Worm (Caenorhabditis elegans) whole organism, mixed stage, embryonic: ENCODE results near the gene F11C1.10.

Source experiments
- bed-3 ChIP-seq: fragments of 200-800 bp; sonication (Bioruptor generic); optimal IDR thresholded peaks from 3 replicates; lab custom pipeline; 2018; ENCODE audit warnings: mild to moderate bottlenecking, missing genetic modification characterization, moderate library complexity, missing compliant biosample characterization
- blmp-1 ChIP-seq: fragments of 150-350 bp; optimal IDR thresholded peaks from 2 replicates; lab custom pipeline; 2014; ENCODE audit warnings: missing biosample characterization, missing genetic modification characterization
- ceh-39 ChIP-seq: fragments of 150-350 bp; optimal IDR thresholded peaks from 2 replicates; lab custom pipeline; 2014; ENCODE audit warnings: missing biosample characterization, missing genetic modification characterization
- ceh-43 ChIP-seq: fragments of 200-800 bp; sonication (Bioruptor generic); optimal IDR thresholded peaks from 2 replicates; lab custom pipeline; 2018; ENCODE audit warnings: mild to moderate bottlenecking, missing genetic modification characterization, moderate library complexity, missing compliant biosample characterization
- ceh-83 ChIP-seq: fragments of 200-800 bp; sonication (Bioruptor generic); optimal IDR thresholded peaks from 2 replicates; lab custom pipeline; 2018; ENCODE audit warnings: mild to moderate bottlenecking, missing genetic modification characterization, missing compliant biosample characterization
- ces-1 ChIP-seq: fragments of 150-350 bp; optimal IDR thresholded peaks from 2 replicates; lab custom pipeline; 2014; ENCODE audit warnings: missing biosample characterization, missing genetic modification reagents, missing genetic modification characterization
- cnd-1 ChIP-seq: fragments of 200-800 bp; sonication (Bioruptor generic); optimal IDR thresholded peaks from 2 replicates; lab custom pipeline; 2018; ENCODE audit warnings: mild to moderate bottlenecking, missing genetic modification characterization, missing compliant biosample characterization
- drap-1 ChIP-seq: fragments of 200-800 bp; sonication (Bioruptor generic); optimal IDR thresholded peaks from 3 replicates; lab custom pipeline; 2018; ENCODE audit warnings: mild to moderate bottlenecking, missing genetic modification characterization, missing compliant biosample characterization
- elt-1 ChIP-seq: sonication (generic microtip); optimal IDR thresholded peaks from 2 replicates; lab custom pipeline; 2017; ENCODE audit warnings: missing genetic modification characterization, mild to moderate bottlenecking, missing compliant biosample characterization, antibody characterized with exemption, moderate library complexity, borderline replicate concordance; ENCODE audit not compliant: insufficient read depth
- elt-3 ChIP-seq: fragments of 150-350 bp; optimal IDR thresholded peaks from 2 replicates; lab custom pipeline; 2014; ENCODE audit warnings: missing biosample characterization, missing genetic modification characterization
- flh-1 ChIP-seq: fragments of 200-800 bp; sonication (Bioruptor generic); optimal IDR thresholded peaks from 2 replicates; lab custom pipeline; 2018; ENCODE audit warnings: mild to moderate bottlenecking, missing genetic modification characterization, moderate library complexity, missing compliant biosample characterization
- ham-2 ChIP-seq: fragments of 200-800 bp; sonication (Bioruptor generic); optimal IDR thresholded peaks from 2 replicates; lab custom pipeline; 2018; ENCODE audit warnings: mild to moderate bottlenecking, missing genetic modification characterization, missing compliant biosample characterization
- lin-13 ChIP-seq: fragments of 150-350 bp; optimal IDR thresholded peaks from 2 replicates; lab custom pipeline; 2014; ENCODE audit warnings: missing biosample characterization, missing genetic modification characterization
- lsy-2 ChIP-seq: fragments of 150-350 bp; optimal IDR thresholded peaks from 2 replicates; lab custom pipeline; 2014; ENCODE audit warnings: missing biosample characterization, missing genetic modification characterization
- mab-5 ChIP-seq: fragments of 150-350 bp; optimal IDR thresholded peaks from 2 replicates; lab custom pipeline; 2014; ENCODE audit warnings: missing biosample characterization, missing genetic modification characterization
- mep-1 ChIP-seq: fragments of 150-350 bp; optimal IDR thresholded peaks from 2 replicates; lab custom pipeline; 2017; ENCODE audit warnings: missing biosample characterization, missing genetic modification reagents, missing genetic modification characterization, inconsistent platforms
- mls-2 ChIP-seq: sonication (generic microtip); optimal IDR thresholded peaks from 2 replicates; lab custom pipeline; 2016; ENCODE audit warnings: mild to moderate bottlenecking, missing genetic modification characterization, moderate library complexity, missing compliant biosample characterization
- nhr-12 ChIP-seq: fragments of 150-350 bp; optimal IDR thresholded peaks from 2 replicates; lab custom pipeline; 2014; ENCODE audit warnings: missing biosample characterization, missing genetic modification characterization
- nhr-2 ChIP-seq: fragments of 150-350 bp; optimal IDR thresholded peaks from 2 replicates; lab custom pipeline; 2014; ENCODE audit warnings: missing biosample characterization, missing genetic modification characterization
- nhr-237 ChIP-seq: fragments of 150-350 bp; optimal IDR thresholded peaks from 2 replicates; lab custom pipeline; 2014; ENCODE audit warnings: missing biosample characterization, missing genetic modification characterization
- nhr-28 ChIP-seq: fragments of 150-350 bp; optimal IDR thresholded peaks from 2 replicates; lab custom pipeline; 2014; ENCODE audit warnings: missing biosample characterization, missing genetic modification characterization
- nhr-76 ChIP-seq: sonication (generic microtip); optimal IDR thresholded peaks from 2 replicates; lab custom pipeline; 2017; ENCODE audit warnings: missing biosample characterization, missing genetic modification characterization
- pha-4 ChIP-seq: fragments of 150-350 bp; optimal IDR thresholded peaks from 2 replicates; lab custom pipeline; 2018; ENCODE audit warnings: missing biosample characterization, missing genetic modification reagents, missing genetic modification characterization
- sem-2 ChIP-seq: fragments of 200-800 bp; sonication (Bioruptor generic); optimal IDR thresholded peaks from 2 replicates; lab custom pipeline; 2018; ENCODE audit warnings: mild to moderate bottlenecking, missing genetic modification characterization, missing compliant biosample characterization
- snpc-4 ChIP-seq: fragments of 150-350 bp; optimal IDR thresholded peaks from 2 replicates; lab custom pipeline; 2014; ENCODE audit warnings: missing biosample characterization, missing genetic modification characterization
- sptf-1 ChIP-seq: sonication (generic microtip); optimal IDR thresholded peaks from 2 replicates; lab custom pipeline; 2017; ENCODE audit warnings: mild to moderate bottlenecking, missing genetic modification characterization, moderate library complexity, missing compliant biosample characterization
- tbx-8 ChIP-seq: fragments of 200-800 bp; sonication (Bioruptor generic); optimal IDR thresholded peaks from 2 replicates; lab custom pipeline; 2018; ENCODE audit warnings: mild to moderate bottlenecking, missing genetic modification characterization, moderate library complexity, missing compliant biosample characterization
- zip-8 ChIP-seq: fragments of 150-350 bp; optimal IDR thresholded peaks from 2 replicates; lab custom pipeline; 2014; ENCODE audit warnings: missing biosample characterization, missing genetic modification characterization
- ztf-11 ChIP-seq: fragments of 150-350 bp; optimal IDR thresholded peaks from 2 replicates; lab custom pipeline; 2014; ENCODE audit warnings: missing biosample characterization, missing genetic modification characterization

The F11C1.10 gene

DNA sequence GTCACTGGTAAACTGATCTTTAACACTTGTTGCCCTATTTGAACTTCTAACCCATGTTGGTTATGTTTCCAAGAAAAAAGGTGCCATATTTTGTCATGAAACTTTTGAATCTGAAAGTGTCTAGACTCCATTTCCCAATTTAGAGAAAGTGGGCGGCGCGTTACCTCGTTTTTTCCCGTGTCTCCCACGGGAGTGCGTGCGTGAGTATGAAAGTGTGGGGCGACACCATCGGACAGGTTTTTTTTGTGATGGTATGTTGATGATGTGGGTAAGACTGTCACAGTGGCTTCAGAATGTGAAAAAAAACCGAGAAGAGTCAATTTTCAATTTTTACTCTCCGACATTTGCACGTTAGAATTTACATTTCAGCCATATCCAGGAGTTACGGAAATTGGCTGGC lies 28.8 kb downstream of the F11C1.10 start:
- TF ChIP-seq ceh-83 (GFP tag; lab: Kevin White, UChicago) (no peak), zip-8 (no peak), nhr-2 (tag; lab: Kevin White, UChicago) (no peak), mep-1 (no peak), elt-3 (tag; lab: Kevin White, UChicago) (no peak), sptf-1 (tag; lab: Kevin White, UChicago) (no peak), ceh-43 (GFP tag; lab: Kevin White, UChicago) (no peak), cnd-1 (tag; lab: Kevin White, UChicago) (no peak), nhr-76 (tag; lab: Kevin White, UChicago) (no peak), ceh-39 (tag; lab: Kevin White, UChicago) (no peak)

DNA sequence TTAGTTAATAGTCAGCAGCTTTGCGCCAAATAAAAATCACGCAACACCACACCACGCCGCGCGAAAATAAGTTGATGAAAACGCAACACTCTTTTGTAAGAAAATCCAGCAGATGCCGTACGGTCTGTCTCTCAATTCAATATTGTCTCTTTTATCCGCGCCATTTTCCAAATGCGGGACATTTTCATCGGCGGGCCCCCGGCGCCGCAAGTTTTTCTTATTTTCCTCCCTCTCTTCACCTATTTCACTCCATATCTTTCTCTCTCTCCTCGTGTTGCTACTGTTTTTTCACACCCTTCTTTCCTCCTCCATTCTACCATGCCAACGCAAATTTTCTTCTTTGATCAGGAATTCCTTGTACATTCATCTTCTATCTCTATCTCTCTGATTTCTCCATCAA lies 29.4 kb downstream of the F11C1.10 start:
- no peak for TF ChIP-seq elt-1 (tag; lab: Kevin White, UChicago)
- no peak for TF ChIP-seq cnd-1 (tag; lab: Kevin White, UChicago)
- TF ChIP-seq drap-1 (GFP tag; lab: Kevin White, UChicago) = no peak
- no peak for TF ChIP-seq flh-1
- TF ChIP-seq sptf-1 (tag; lab: Kevin White, UChicago) = no peak
- no peak for TF ChIP-seq nhr-237
- TF ChIP-seq ceh-43 (GFP tag; lab: Kevin White, UChicago) = no peak
- TF ChIP-seq nhr-12 (tag; lab: Kevin White, UChicago) = no peak
- no peak for TF ChIP-seq nhr-28 (tag; lab: Kevin White, UChicago)
- no peak for TF ChIP-seq nhr-2 (tag; lab: Kevin White, UChicago)
- no peak for TF ChIP-seq ceh-39 (tag; lab: Kevin White, UChicago)
- TF ChIP-seq mep-1 = no peak
- TF ChIP-seq mls-2 (tag; lab: Kevin White, UChicago) = no peak
- TF ChIP-seq ham-2 (GFP tag; lab: Kevin White, UChicago) = no peak
- TF ChIP-seq elt-3 (tag; lab: Kevin White, UChicago) = no peak
- TF ChIP-seq lin-13 (tag; lab: Kevin White, UChicago) = no peak
- TF ChIP-seq tbx-8 (GFP tag; lab: Kevin White, UChicago) = no peak
- no peak for TF ChIP-seq mab-5

DNA sequence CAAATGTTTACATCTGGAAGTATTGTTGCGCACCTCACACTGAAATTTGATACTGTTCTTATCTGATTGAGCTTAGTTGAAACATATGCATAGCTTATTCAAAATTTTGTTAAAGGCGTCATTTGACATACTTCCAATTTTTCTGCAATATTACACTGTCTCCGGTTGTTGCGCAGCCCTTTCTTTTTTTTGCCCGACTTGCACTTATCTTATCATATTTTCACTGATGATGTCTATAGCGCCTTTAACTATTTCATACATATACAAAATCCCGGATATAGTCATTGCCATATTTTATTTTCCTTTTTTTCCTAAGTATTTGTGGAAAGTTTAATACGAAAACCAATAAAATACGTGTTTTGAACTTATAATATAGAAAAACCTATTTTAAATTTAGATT lies 29.9 kb downstream of the F11C1.10 start:
- TF ChIP-seq drap-1 (GFP tag; lab: Kevin White, UChicago) = no peak
- no peak for TF ChIP-seq ztf-11 (tag; lab: Kevin White, UChicago)
- no peak for TF ChIP-seq bed-3 (GFP tag; lab: Kevin White, UChicago)
- TF ChIP-seq cnd-1 (tag; lab: Kevin White, UChicago) = no peak
- no peak for TF ChIP-seq snpc-4
- TF ChIP-seq nhr-12 (tag; lab: Kevin White, UChicago) = no peak
- TF ChIP-seq mep-1 = no peak
- TF ChIP-seq mab-5 = no peak
- no peak for TF ChIP-seq lin-13 (tag; lab: Kevin White, UChicago)
- TF ChIP-seq pha-4 (tag; lab: Kevin White, UChicago) = no peak
- TF ChIP-seq ces-1 (GFP tag; lab: Kevin White, UChicago) = no peak
- no peak for TF ChIP-seq lsy-2 (tag; lab: Kevin White, UChicago)
- no peak for TF ChIP-seq zip-8
- TF ChIP-seq nhr-28 (tag; lab: Kevin White, UChicago) = no peak
- TF ChIP-seq mls-2 (tag; lab: Kevin White, UChicago) = no peak
- TF ChIP-seq ceh-83 (GFP tag; lab: Kevin White, UChicago) = no peak
- TF ChIP-seq sem-2 = no peak
- TF ChIP-seq ceh-39 (tag; lab: Kevin White, UChicago) = no peak

DNA sequence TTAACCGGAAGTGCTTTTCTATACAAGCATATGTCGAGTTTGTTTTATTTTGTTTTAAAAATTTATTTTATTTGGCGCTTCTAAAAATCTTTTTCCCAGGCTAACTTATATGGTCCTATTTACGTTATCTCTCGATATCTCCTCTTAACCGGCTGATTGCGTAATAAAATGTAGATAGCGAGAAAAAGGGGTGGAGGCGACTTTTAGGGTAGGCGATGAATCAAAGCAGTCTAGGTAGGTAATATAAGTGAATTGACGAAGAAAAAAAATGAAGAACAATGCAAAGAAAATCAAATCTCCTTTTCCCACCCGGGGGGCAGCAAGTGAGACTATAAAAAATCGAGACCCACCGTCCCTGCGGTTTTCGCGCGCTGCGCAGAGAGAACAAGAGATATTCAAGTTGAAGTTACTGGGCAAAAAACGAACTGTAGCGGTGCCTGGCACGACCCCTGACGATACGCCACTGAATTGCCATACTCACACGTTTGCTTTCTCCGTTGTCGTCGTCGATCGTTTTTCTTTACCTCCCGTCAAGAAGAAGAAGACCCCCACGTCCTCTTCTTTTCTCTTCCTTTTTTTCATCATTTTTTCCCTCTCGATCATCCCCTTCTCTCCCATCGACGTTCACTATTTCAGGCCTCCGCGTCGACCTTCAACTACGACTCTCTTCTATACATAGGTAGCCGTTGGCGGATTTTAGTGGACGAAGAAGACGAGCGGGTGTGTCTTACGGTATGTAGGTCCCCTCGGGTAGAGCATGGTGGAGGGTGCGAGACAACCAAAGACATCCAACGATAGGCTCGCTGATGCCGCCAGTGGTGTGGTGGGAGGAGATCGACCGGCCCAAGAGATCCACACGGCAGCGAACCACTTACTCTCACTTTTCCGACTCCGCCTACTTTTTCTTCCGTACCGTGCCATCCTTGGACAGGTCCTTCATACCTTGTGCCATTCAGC lies 31.3 kb downstream of the F11C1.10 start, which contains the start of gene nhr-25:
nhr-25 (plus strand) TSS at position 637 of the 957 bp plus-strand sequence.
- TF ChIP-seq elt-1 (tag; lab: Kevin White, UChicago) (peak; percentile 34), lsy-2 (tag; lab: Kevin White, UChicago) (peak; percentile 62), elt-3 (tag; lab: Kevin White, UChicago) (no peak), sptf-1 (tag; lab: Kevin White, UChicago) (no peak), nhr-237 (no peak), pha-4 (tag; lab: Kevin White, UChicago) (no peak), zip-8 (peak; percentile 52), snpc-4 (no peak)

DNA sequence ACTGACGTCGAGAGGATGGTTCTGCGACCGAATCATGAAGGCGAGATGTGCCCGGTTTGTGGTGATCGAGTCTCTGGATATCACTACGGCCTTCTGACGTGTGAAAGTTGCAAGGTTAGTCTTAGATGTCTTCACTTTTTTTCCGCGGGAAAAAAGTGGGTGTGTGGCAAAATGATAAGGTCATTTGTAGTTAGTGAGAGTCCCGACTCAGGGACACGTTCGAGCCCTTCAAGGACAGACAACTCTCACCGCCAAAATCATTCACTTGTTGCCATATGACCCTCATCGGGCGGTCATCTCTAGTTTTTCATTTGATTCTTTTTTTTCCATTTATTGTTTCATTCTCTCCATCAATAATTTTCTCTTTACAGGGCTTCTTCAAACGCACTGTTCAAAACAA lies 32.0 kb downstream of the F11C1.10 start:
- TF ChIP-seq ceh-43 (GFP tag; lab: Kevin White, UChicago) (no peak), blmp-1 (tag; lab: Kevin White, UChicago) (peak; percentile 59)
